Worm (Caenorhabditis elegans) whole organism, young adult: Measurements from ENCODE around the gene grsp-3.

Source experiments
- B0019.2 ChIP-seq: fragments of 200-800 bp; sonication (Bioruptor generic); conservative IDR thresholded peaks from 2 replicates; pipeline ENCODE4 v1.3.6; 2022; ENCODE audit warnings: missing genetic modification reagents, missing genetic modification characterization, missing compliant biosample characterization
- B0261.1 ChIP-seq: sonication (generic microtip); optimal IDR thresholded peaks from 2 replicates; lab custom pipeline; 2016; ENCODE audit warnings: mild to moderate bottlenecking, missing genetic modification characterization, moderate library complexity, missing compliant biosample characterization
- F10E7.11 ChIP-seq: sonication (generic microtip); optimal IDR thresholded peaks from 2 replicates; lab custom pipeline; 2017; ENCODE audit warnings: mild to moderate bottlenecking, missing genetic modification characterization, moderate library complexity, missing compliant biosample characterization
- F39B2.1 ChIP-seq: fragments of 200-800 bp; sonication (Bioruptor generic); IDR thresholded peaks from 2 replicates; pipeline ENCODE4 v1.3.6; 2022; ENCODE audit warnings: missing genetic modification reagents, missing genetic modification characterization, missing compliant biosample characterization
- F55B11.4 ChIP-seq: sonication (generic microtip); optimal IDR thresholded peaks from 2 replicates; lab custom pipeline; 2016; ENCODE audit warnings: missing compliant biosample characterization, missing genetic modification characterization, borderline replicate concordance; ENCODE audit not compliant: insufficient read depth
- K12H6.12 ChIP-seq: fragments of 200-800 bp; sonication (Bioruptor generic); optimal IDR thresholded peaks from 2 replicates; lab custom pipeline; 2018; ENCODE audit warnings: mild to moderate bottlenecking, missing genetic modification characterization, missing compliant biosample characterization
- Y53F4B.3 ChIP-seq: fragments of 200-800 bp; sonication (Bioruptor generic); IDR thresholded peaks from 2 replicates; pipeline ENCODE4 v1.3.6; 2022; ENCODE audit warnings: missing genetic modification reagents, missing genetic modification characterization, missing compliant biosample characterization
- Y79H2A.3 ChIP-seq: fragments of 200-800 bp; sonication (Bioruptor generic); conservative IDR thresholded peaks from 2 replicates; pipeline ENCODE4 v1.3.6; 2022; ENCODE audit warnings: missing genetic modification reagents, missing genetic modification characterization, missing compliant biosample characterization
- akir-1 ChIP-seq: fragments of 200-800 bp; sonication (Bioruptor generic); optimal IDR thresholded peaks from 2 replicates; lab custom pipeline; 2018; ENCODE audit warnings: mild to moderate bottlenecking, missing genetic modification characterization, moderate library complexity, missing compliant biosample characterization
- aptf-3 ChIP-seq: fragments of 200-800 bp; sonication (Bioruptor generic); IDR thresholded peaks from 2 replicates; pipeline ENCODE4 v1.3.6; 2022; ENCODE audit warnings: missing genetic modification characterization, missing compliant biosample characterization
- athp-1 ChIP-seq: sonication (generic microtip); optimal IDR thresholded peaks from 2 replicates; lab custom pipeline; 2017; ENCODE audit warnings: mild to moderate bottlenecking, missing genetic modification characterization, missing compliant biosample characterization
- attf-3 ChIP-seq: fragments of 200-800 bp; sonication (Bioruptor generic); conservative IDR thresholded peaks from 2 replicates; pipeline ENCODE4 v1.3.6; 2022; ENCODE audit warnings: missing genetic modification reagents, missing genetic modification characterization, missing compliant biosample characterization
- attf-5 ChIP-seq: fragments of 200-800 bp; sonication (Bioruptor generic); optimal IDR thresholded peaks from 2 replicates; lab custom pipeline; 2018; ENCODE audit warnings: mild to moderate bottlenecking, missing genetic modification characterization, missing compliant biosample characterization
- attf-6 ChIP-seq: fragments of 200-800 bp; sonication (Bioruptor generic); IDR thresholded peaks from 2 replicates; pipeline ENCODE4 v1.3.6; 2022; ENCODE audit warnings: missing genetic modification reagents, missing genetic modification characterization, missing compliant biosample characterization
- bed-1 ChIP-seq: fragments of 200-800 bp; sonication (Bioruptor generic); IDR thresholded peaks from 2 replicates; pipeline ENCODE4 v1.3.6; 2022; ENCODE audit warnings: missing genetic modification reagents, missing genetic modification characterization, missing compliant biosample characterization
- bed-2 ChIP-seq: fragments of 200-800 bp; sonication (Bioruptor generic); IDR thresholded peaks from 2 replicates; pipeline ENCODE4 v1.3.6; 2022; ENCODE audit warnings: missing genetic modification reagents, missing genetic modification characterization, missing compliant biosample characterization
- ccch-3 ChIP-seq: fragments of 200-800 bp; sonication (Bioruptor generic); optimal IDR thresholded peaks from 2 replicates; lab custom pipeline; 2018; ENCODE audit warnings: mild to moderate bottlenecking, missing genetic modification characterization, missing compliant biosample characterization
- cebp-1 ChIP-seq, 2 experiments: fragments of 200-800 bp in 1 of 2; sonication (Bioruptor generic) in 1 of 2; sonication (generic microtip) in 1 of 2; IDR thresholded peaks in 1 of 2; optimal IDR thresholded peaks in 1 of 2; 2 replicates each; pipeline versions ENCODE4 v1.3.6 to Lab custom; 2017 to 2022; ENCODE audit warnings: missing compliant biosample characterization in 2 of 2, missing genetic modification characterization in 2 of 2, mild to moderate bottlenecking in 1 of 2, missing genetic modification reagents in 1 of 2, moderate library complexity in 1 of 2
- ceh-58 ChIP-seq: fragments of 200-800 bp; sonication (Bioruptor generic); IDR thresholded peaks from 2 replicates; pipeline ENCODE4 v1.3.6; 2022; ENCODE audit warnings: missing genetic modification characterization, missing compliant biosample characterization
- ceh-91 ChIP-seq: fragments of 200-800 bp; sonication (Bioruptor generic); IDR thresholded peaks from 2 replicates; pipeline ENCODE4 v1.3.6; 2022; ENCODE audit warnings: missing genetic modification reagents, missing genetic modification characterization, missing compliant biosample characterization
- die-1 ChIP-seq: sonication (generic microtip); optimal IDR thresholded peaks from 2 replicates; lab custom pipeline; 2016; ENCODE audit warnings: missing genotype, mild to moderate bottlenecking, missing genetic modification characterization, missing compliant biosample characterization
- egl-44 ChIP-seq: fragments of 200-800 bp; sonication (Bioruptor generic); IDR thresholded peaks from 2 replicates; pipeline ENCODE4 v1.3.6; 2022; ENCODE audit warnings: missing genetic modification reagents, missing genetic modification characterization, missing compliant biosample characterization
- ekl-4 ChIP-seq: fragments of 200-800 bp; sonication (Bioruptor generic); IDR thresholded peaks from 2 replicates; pipeline ENCODE4 v1.3.6; 2022; ENCODE audit warnings: missing genetic modification reagents, missing genetic modification characterization, missing compliant biosample characterization
- him-1 ChIP-seq: sonication (generic microtip); optimal IDR thresholded peaks from 2 replicates; lab custom pipeline; 2016; ENCODE audit warnings: missing genotype, missing genetic modification reagents, missing genetic modification characterization, missing compliant biosample characterization
- hmg-1.2 ChIP-seq: fragments of 200-800 bp; sonication (Bioruptor generic); IDR thresholded peaks from 2 replicates; pipeline ENCODE4 v1.3.6; 2022; ENCODE audit warnings: missing genetic modification reagents, missing genetic modification characterization, missing compliant biosample characterization
- hsf-1 ChIP-seq: fragments of 200-800 bp; sonication (Bioruptor generic); IDR thresholded peaks from 2 replicates; pipeline ENCODE4 v1.3.6; 2022; ENCODE audit warnings: missing genetic modification reagents, missing genetic modification characterization, missing compliant biosample characterization
- lag-1 ChIP-seq: fragments of 200-800 bp; sonication (Bioruptor generic); IDR thresholded peaks from 2 replicates; pipeline ENCODE4 v1.3.6; 2022; ENCODE audit warnings: missing genetic modification reagents, missing genetic modification characterization, missing compliant biosample characterization
- lir-1 ChIP-seq: fragments of 200-800 bp; sonication (Bioruptor generic); conservative IDR thresholded peaks from 2 replicates; pipeline ENCODE4 v1.3.6; 2022; ENCODE audit warnings: missing genetic modification reagents, missing genetic modification characterization, missing compliant biosample characterization
- lsl-1 ChIP-seq: fragments of 200-800 bp; sonication (Bioruptor generic); optimal IDR thresholded peaks from 2 replicates; lab custom pipeline; 2018; ENCODE audit warnings: mild to moderate bottlenecking, missing genetic modification characterization, moderate library complexity, missing compliant biosample characterization
- madf-3 ChIP-seq: fragments of 200-800 bp; sonication (Bioruptor generic); IDR thresholded peaks from 2 replicates; pipeline ENCODE4 v1.3.6; 2022; ENCODE audit warnings: missing genetic modification reagents, missing genetic modification characterization, missing compliant biosample characterization
- mxl-1 ChIP-seq: sonication (generic microtip); optimal IDR thresholded peaks from 2 replicates; lab custom pipeline; 2016; ENCODE audit warnings: missing genetic modification characterization, missing compliant biosample characterization
- nfya-2 ChIP-seq: fragments of 200-800 bp; sonication (Bioruptor generic); IDR thresholded peaks from 2 replicates; pipeline ENCODE4 v1.3.6; 2022; ENCODE audit warnings: missing genetic modification reagents, missing genetic modification characterization, missing compliant biosample characterization
- nhr-80 ChIP-seq: sonication (generic microtip); optimal IDR thresholded peaks from 2 replicates; lab custom pipeline; 2016; ENCODE audit warnings: missing genetic modification characterization, missing compliant biosample characterization
- nhr-90 ChIP-seq: sonication (generic microtip); optimal IDR thresholded peaks from 2 replicates; lab custom pipeline; 2016; ENCODE audit warnings: missing genotype, mild to moderate bottlenecking, missing genetic modification characterization, missing compliant biosample characterization
- rcor-1 ChIP-seq: fragments of 200-800 bp; sonication (Bioruptor generic); IDR thresholded peaks from 2 replicates; pipeline ENCODE4 v1.3.6; 2022; ENCODE audit warnings: missing genetic modification reagents, missing genetic modification characterization, missing compliant biosample characterization
- sdz-38 ChIP-seq: sonication (generic microtip); optimal IDR thresholded peaks from 2 replicates; lab custom pipeline; 2016; ENCODE audit warnings: missing genotype, missing genetic modification characterization, missing compliant biosample characterization
- snpc-1.1 ChIP-seq: sonication (generic microtip); optimal IDR thresholded peaks from 2 replicates; lab custom pipeline; 2017; ENCODE audit warnings: missing genetic modification characterization, mild to moderate bottlenecking, missing compliant biosample characterization, antibody characterized with exemption, moderate library complexity, missing genotype, missing genetic modification reagents; ENCODE audit not compliant: insufficient read depth
- snpc-1.3 ChIP-seq: sonication (generic microtip); optimal IDR thresholded peaks from 2 replicates; lab custom pipeline; 2017; ENCODE audit warnings: missing genetic modification characterization, mild to moderate bottlenecking, missing compliant biosample characterization, antibody characterized with exemption, moderate library complexity, missing genotype, missing genetic modification reagents; ENCODE audit not compliant: insufficient read depth
- snpc-3.4 ChIP-seq: sonication (generic microtip); optimal IDR thresholded peaks from 2 replicates; lab custom pipeline; 2017; ENCODE audit warnings: missing genetic modification characterization, mild to moderate bottlenecking, missing compliant biosample characterization, antibody characterized with exemption, moderate library complexity, missing genotype, missing genetic modification reagents
- snpc-4 ChIP-seq, 5 experiments: fragments of 150-350 bp in 1 of 5; sonication (generic microtip) in 4 of 5; optimal IDR thresholded peaks; 2 replicates each; lab custom pipeline; 2014 to 2018; ENCODE audit warnings: missing genetic modification characterization in 5 of 5, missing biosample characterization in 3 of 5, antibody characterized with exemption in 2 of 5, mild to moderate bottlenecking in 2 of 5, missing compliant biosample characterization in 2 of 5, missing genotype in 2 of 5, moderate library complexity in 2 of 5, missing genetic modification reagents in 1 of 5
- tbx-9 ChIP-seq: sonication (generic microtip); optimal IDR thresholded peaks from 2 replicates; lab custom pipeline; 2016; ENCODE audit warnings: borderline replicate concordance, missing genetic modification characterization, inconsistent platforms, missing compliant biosample characterization
- tlf-1 ChIP-seq: fragments of 200-800 bp; sonication (Bioruptor generic); optimal IDR thresholded peaks from 2 replicates; lab custom pipeline; 2018; ENCODE audit warnings: mild to moderate bottlenecking, missing genetic modification characterization, missing compliant biosample characterization
- unc-130 ChIP-seq: sonication (generic microtip); optimal IDR thresholded peaks from 2 replicates; lab custom pipeline; 2016; ENCODE audit warnings: missing genetic modification reagents, missing genetic modification characterization, missing compliant biosample characterization
- zfh-2 ChIP-seq: fragments of 200-800 bp; sonication (Bioruptor generic); conservative IDR thresholded peaks from 2 replicates; pipeline ENCODE4 v1.3.6; 2022; ENCODE audit warnings: missing genetic modification reagents, missing genetic modification characterization, missing compliant biosample characterization
- zim-3 ChIP-seq: sonication (generic microtip); optimal IDR thresholded peaks from 2 replicates; lab custom pipeline; 2017; ENCODE audit warnings: mild to moderate bottlenecking, missing genetic modification characterization, moderate library complexity, missing compliant biosample characterization
- ztf-26 ChIP-seq: sonication (generic microtip); optimal IDR thresholded peaks from 2 replicates; lab custom pipeline; 2017; ENCODE audit warnings: missing genetic modification characterization, missing compliant biosample characterization
- ztf-6 ChIP-seq: fragments of 200-800 bp; sonication (Bioruptor generic); IDR thresholded peaks from 2 replicates; pipeline ENCODE4 v1.3.6; 2022; ENCODE audit warnings: missing genetic modification reagents, missing genetic modification characterization, missing compliant biosample characterization

Gene grsp-3

ce11 chrIV:7083382-7083784 lies 48.3 kb downstream of the grsp-3 start, which contains the start of gene Y43B11AR.3 (continued):
- TF ChIP-seq F55B11.4 (tag; lab: Kevin White, UChicago) (no peak), lir-1 (GFP tag; lab: Robert Waterston, UW) (0 out of 2 replicates have a peak, but pooled peaks have one; percentile 25), cebp-1 (GFP tag; IDR thresholded peaks at IDR 0.05; lab: Robert Waterston, UW) (no peak), cebp-1 (tag; optimal IDR thresholded peaks at IDR 0.05; lab: Kevin White, UChicago) (peak; percentile 73), snpc-1.1 (tag; lab: Kevin White, UChicago) (peak; percentile 80), zfh-2 (GFP tag; lab: Robert Waterston, UW) (no peak), attf-6 (GFP tag; lab: Robert Waterston, UW) (peak; percentile 93), rcor-1 (peak; percentile 84), him-1 (tag; lab: Kevin White, UChicago) (peak; percentile 9), ztf-26 (tag; lab: Kevin White, UChicago) (no peak), attf-5 (GFP tag; lab: Kevin White, UChicago) (peak; percentile 45), nfya-2 (GFP tag; lab: Robert Waterston, UW) (no peak), bed-1 (GFP tag; lab: Robert Waterston, UW) (no peak), zim-3 (tag; lab: Kevin White, UChicago) (peak; percentile 63), unc-130 (GFP tag; lab: Kevin White, UChicago) (peak; percentile 86), madf-3 (peak; percentile 93), Y79H2A.3 (GFP tag; lab: Robert Waterston, UW) (peak; percentile 86), Y53F4B.3 (GFP tag; lab: Robert Waterston, UW) (no peak), nhr-90 (peak; percentile 20), attf-3 (GFP tag; lab: Robert Waterston, UW) (no peak), K12H6.12 (tag; lab: Kevin White, UChicago) (no peak), F39B2.1 (GFP tag; lab: Robert Waterston, UW) (no peak), mxl-1 (tag; lab: Kevin White, UChicago) (peak; percentile 61), snpc-4 (GFP tag; optimal IDR thresholded peaks at IDR 0.05; lab: Kevin White, UChicago) (peak; percentile 72), snpc-4 (tag; optimal IDR thresholded peaks at IDR 0.05; lab: Kevin White, UChicago) (peak; percentile 36 to 87 (median 72)), akir-1 (GFP tag; lab: Kevin White, UChicago) (no peak), die-1 (peak; percentile 76), B0261.1 (tag; lab: Kevin White, UChicago) (peak; percentile 25), ccch-3 (GFP tag; lab: Kevin White, UChicago) (no peak), snpc-1.3 (tag; lab: Kevin White, UChicago) (peak; percentile 74), athp-1 (tag; lab: Kevin White, UChicago) (peak; percentile 83), snpc-3.4 (peak; percentile 90), hsf-1 (GFP tag; lab: Robert Waterston, UW) (peak; percentile 88), tbx-9 (tag; lab: Kevin White, UChicago) (no peak), nhr-80 (no peak), egl-44 (GFP tag; lab: Robert Waterston, UW) (peak; percentile 68; the same call in 1 of the 2 replicates), ceh-91 (GFP tag; lab: Robert Waterston, UW) (0 out of 2 replicates have a peak, but pooled peaks have one; percentile 35), aptf-3 (GFP tag; lab: Robert Waterston, UW) (no peak; the same call in 1 of the 2 replicates), ceh-58 (peak; percentile 90), bed-2 (no peak), B0019.2 (GFP tag; lab: Robert Waterston, UW) (peak; percentile 74; the same call in 1 of the 2 replicates), ztf-6 (no peak), sdz-38 (no peak), tlf-1 (GFP tag; lab: Kevin White, UChicago) (peak; percentile 61), lsl-1 (peak; percentile 70), hmg-1.2 (GFP tag; lab: Robert Waterston, UW) (peak; percentile 43; the same call in 1 of the 2 replicates), F10E7.11 (tag; lab: Kevin White, UChicago) (no peak), lag-1 (GFP tag; lab: Robert Waterston, UW) (no peak), ekl-4 (GFP tag; lab: Robert Waterston, UW) (peak; percentile 92)
